Fruit fly (Drosophila melanogaster): ENCODE results near the gene CG15580.
A peak's percentile ranks its signal among the peaks of the same experiment; 100 is the strongest.

CG15580 gene

DNA sequence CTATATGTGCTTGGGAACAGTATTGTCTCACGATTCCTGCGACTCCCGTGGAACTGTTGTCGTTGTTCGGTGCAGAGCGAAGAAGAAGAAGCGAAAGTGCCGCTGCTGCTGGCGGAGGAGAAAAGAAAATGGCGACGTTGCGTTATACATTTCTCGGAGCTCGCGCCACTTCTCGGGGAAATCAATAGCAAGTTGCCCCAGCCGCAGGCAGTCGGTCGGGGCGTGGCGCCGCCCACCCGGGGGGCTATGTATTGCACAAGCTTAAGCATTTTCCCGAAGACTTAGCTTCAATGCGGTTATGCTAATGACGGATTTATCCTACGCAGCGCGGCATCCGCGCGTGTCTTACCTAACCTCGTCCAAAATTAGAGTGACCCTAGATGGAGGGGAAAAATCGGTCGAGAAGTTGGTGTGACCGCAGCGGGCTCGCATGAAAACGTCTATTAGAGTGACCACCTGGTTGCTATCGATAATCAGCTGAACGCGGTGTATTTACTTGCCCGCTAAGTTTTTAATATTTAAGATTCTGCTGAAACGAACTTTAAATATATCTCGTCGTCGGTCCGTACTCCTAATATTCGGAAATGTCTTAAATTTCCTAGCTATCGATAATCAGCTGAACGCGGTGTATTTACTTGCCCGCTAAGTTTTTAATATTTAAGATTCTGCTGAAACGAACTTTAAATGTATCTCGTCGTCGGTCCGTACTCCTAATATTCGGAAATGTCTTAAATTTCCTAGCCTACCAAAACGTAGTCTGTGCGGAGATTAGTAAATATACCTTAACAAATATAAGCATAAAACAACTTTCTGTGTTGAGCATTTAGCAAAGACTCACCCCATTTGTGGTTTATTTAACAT lies 48.9 kb downstream of the CG15580 start, which contains the start of gene Rm62 (continued):
- TF ChIP-seq prd (optimal IDR thresholded peaks at IDR 0.05) (no peak), prd (GFP tag; IDR thresholded peaks at IDR 0.05) (no peak), CG42726 (GFP tag; IDR thresholded peaks at IDR 0.05; ENCODE audit: partially characterized antibody) (no peak), Dbx (GFP tag; IDR thresholded peaks at IDR 0.05) (peak; percentile 57; the same call in 2 of the 3 replicates), danr (GFP tag; IDR thresholded peaks at IDR 0.05) (no peak), CG11247 (GFP tag; IDR thresholded peaks at IDR 0.05) (no peak), cato (GFP tag; optimal IDR thresholded peaks at IDR 0.05; ENCODE audit: borderline replicate concordance) (no peak), CG10959 (GFP tag; IDR thresholded peaks at IDR 0.05) (no peak), ranshi (GFP tag; IDR thresholded peaks at IDR 0.05) (no peak), Drgx (GFP tag; IDR thresholded peaks at IDR 0.05) (peak; percentile 26; the same call in 1 of the 2 replicates), peb (GFP tag; IDR thresholded peaks at IDR 0.05) (no peak), CG8765 (GFP tag; IDR thresholded peaks at IDR 0.05) (no peak), cad (GFP tag; optimal IDR thresholded peaks at IDR 0.05) (no peak), kay (GFP tag; optimal IDR thresholded peaks at IDR 0.05) (no peak), tio (GFP tag; optimal IDR thresholded peaks at IDR 0.05) (no peak), CG8478 (optimal IDR thresholded peaks at IDR 0.05) (no peak), CG1792 (GFP tag; optimal IDR thresholded peaks at IDR 0.05) (no peak), Awh (GFP tag; IDR thresholded peaks at IDR 0.05) (peak; percentile 53), CG14050 (GFP tag; IDR thresholded peaks at IDR 0.05) (no peak), CG8089 (GFP tag; optimal IDR thresholded peaks at IDR 0.05) (no peak), vnd (GFP tag; IDR thresholded peaks at IDR 0.05; ENCODE audit: partially characterized antibody) (0 out of 3 replicates have a peak, but pooled peaks have one; percentile 26), Side (GFP tag; optimal IDR thresholded peaks at IDR 0.05) (no peak), ATbp (GFP tag; optimal IDR thresholded peaks at IDR 0.05) (no peak), tup (GFP tag; optimal IDR thresholded peaks at IDR 0.05) (no peak), gcm (GFP tag; optimal IDR thresholded peaks at IDR 0.05) (peak; percentile 48), org-1 (GFP tag; optimal IDR thresholded peaks at IDR 0.05) (peak; percentile 44), sima (GFP tag; optimal IDR thresholded peaks at IDR 0.05) (no peak), E2f2 (GFP tag; IDR thresholded peaks at IDR 0.05) (peak; percentile 88), HHEX (GFP tag; optimal IDR thresholded peaks at IDR 0.05) (peak; percentile 37), Kr (GFP tag; optimal IDR thresholded peaks at IDR 0.05) (no peak), sens (GFP tag) (peak; percentile 46), fd3F (GFP tag; optimal IDR thresholded peaks at IDR 0.05) (no peak), CG1603 (tag; optimal IDR thresholded peaks at IDR 0.05) (peak; percentile 44), bigmax (GFP tag; optimal IDR thresholded peaks at IDR 0.05) (peak; percentile 94), CHES-1-like (GFP tag; optimal IDR thresholded peaks at IDR 0.05) (no peak), CG11504 (tag; optimal IDR thresholded peaks at IDR 0.05) (no peak), luna (GFP tag; optimal IDR thresholded peaks at IDR 0.05) (no peak), CG2875 (GFP tag; optimal IDR thresholded peaks at IDR 0.05) (peak; percentile 14), CG10462 (GFP tag; optimal IDR thresholded peaks at IDR 0.05) (no peak), Dfd (GFP tag; optimal IDR thresholded peaks at IDR 0.05) (no peak), sc (optimal IDR thresholded peaks at IDR 0.05) (no peak), sc (GFP tag; optimal IDR thresholded peaks at IDR 0.05) (no peak), CG18262 (tag; optimal IDR thresholded peaks at IDR 0.05) (peak; percentile 20), Atf-2 (GFP tag; optimal IDR thresholded peaks at IDR 0.05) (no peak), CG14965 (GFP tag; optimal IDR thresholded peaks at IDR 0.05; ENCODE audit: borderline replicate concordance) (no peak), CG18011 (GFP tag; optimal IDR thresholded peaks at IDR 0.05) (no peak), Usf (GFP tag; optimal IDR thresholded peaks at IDR 0.05) (no peak), seq (GFP tag; IDR thresholded peaks at IDR 0.05) (no peak), Dp (GFP tag; optimal IDR thresholded peaks at IDR 0.05) (peak; percentile 70), grn (GFP tag; optimal IDR thresholded peaks at IDR 0.05) (no peak), CG12391 (tag; optimal IDR thresholded peaks at IDR 0.05) (no peak)

All from whole organism, embryonic.